Fruit fly (Drosophila melanogaster) whole organism, adult: ENCODE results near the gene Plc21C.
A peak's percentile ranks its signal among the peaks of the same experiment; 100 is the strongest.

Source experiments
- CG11617 ChIP-seq: fragments of 200-800 bp; sonication (Bioruptor generic); optimal IDR thresholded peaks from 2 replicates; lab custom pipeline; 2017; ENCODE audit warnings: mild to moderate bottlenecking, missing biosample characterization, missing genetic modification reagents, missing genetic modification characterization
- CG12768 ChIP-seq: fragments of 200-800 bp; sonication (Bioruptor generic); optimal IDR thresholded peaks from 2 replicates; lab custom pipeline; 2017; ENCODE audit warnings: missing biosample characterization, missing genetic modification characterization, mild to moderate bottlenecking, moderate library complexity, missing genetic modification reagents
- CG14711 ChIP-seq: fragments of 200-800 bp; sonication (Bioruptor generic); optimal IDR thresholded peaks from 2 replicates; lab custom pipeline; 2018; ENCODE audit warnings: missing biosample characterization, mild to moderate bottlenecking, missing genetic modification characterization, moderate library complexity
- CG1620 ChIP-seq: fragments of 200-800 bp; sonication (Bioruptor generic); optimal IDR thresholded peaks from 2 replicates; lab custom pipeline; 2016; ENCODE audit warnings: missing biosample characterization, missing genetic modification characterization
- CG33017 ChIP-seq: fragments of 200-800 bp; sonication (Bioruptor generic); optimal IDR thresholded peaks from 2 replicates; lab custom pipeline; 2018; ENCODE audit warnings: missing biosample characterization, mild to moderate bottlenecking, missing genetic modification characterization, moderate library complexity
- CG5204 ChIP-seq: fragments of 200-800 bp; sonication (Bioruptor generic); optimal IDR thresholded peaks from 2 replicates; lab custom pipeline; 2016; ENCODE audit warnings: missing biosample characterization, missing genetic modification characterization
- CG7045 ChIP-seq: fragments of 200-800 bp; sonication (Bioruptor generic); optimal IDR thresholded peaks from 2 replicates; lab custom pipeline; 2017; ENCODE audit warnings: missing biosample characterization, mild to moderate bottlenecking, missing genetic modification characterization
- CG7101 ChIP-seq: fragments of 200-800 bp; sonication (Bioruptor generic); optimal IDR thresholded peaks from 2 replicates; lab custom pipeline; 2018; ENCODE audit warnings: missing biosample characterization, mild to moderate bottlenecking, missing genetic modification characterization, moderate library complexity
- Clk ChIP-seq: fragments of 200-800 bp; sonication (Bioruptor generic); optimal IDR thresholded peaks from 2 replicates; lab custom pipeline; 2017; ENCODE audit warnings: missing biosample characterization, missing genetic modification characterization
- Crg-1 ChIP-seq: fragments of 200-800 bp; sonication (Bioruptor generic); optimal IDR thresholded peaks from 2 replicates; lab custom pipeline; 2016; ENCODE audit warnings: missing biosample characterization, missing genetic modification characterization
- Hr96 ChIP-seq: fragments of 200-800 bp; sonication (Bioruptor generic); optimal IDR thresholded peaks from 2 replicates; lab custom pipeline; 2016; ENCODE audit warnings: missing biosample characterization, missing genetic modification characterization
- Mnt ChIP-seq: fragments of 200-800 bp; sonication (Bioruptor generic); optimal IDR thresholded peaks from 2 replicates; lab custom pipeline; 2016; ENCODE audit warnings: missing biosample characterization, mild to moderate bottlenecking, missing genetic modification characterization
- bab1 ChIP-seq: fragments of 200-800 bp; sonication (Bioruptor generic); optimal IDR thresholded peaks from 3 replicates; lab custom pipeline; 2019; ENCODE audit warnings: missing biosample characterization, mild to moderate bottlenecking, missing genetic modification characterization, moderate library complexity
- cic ChIP-seq: fragments of 200-800 bp; sonication (Bioruptor generic); optimal IDR thresholded peaks from 2 replicates; lab custom pipeline; 2017; ENCODE audit warnings: missing biosample characterization, mild to moderate bottlenecking, missing genetic modification characterization, moderate library complexity
- cnc ChIP-seq, 2 experiments: fragments of >200 bp; optimal IDR thresholded peaks; 2 replicates each; lab custom pipeline; 2017
- kay ChIP-seq: fragments of 200-800 bp; sonication (Bioruptor generic); peaks from one replicate; lab custom pipeline; 2016; ENCODE audit warnings: missing biosample characterization, missing genetic modification characterization, borderline replicate concordance
- ovo ChIP-seq: fragments of 200-800 bp; sonication (Bioruptor generic); optimal IDR thresholded peaks from 2 replicates; lab custom pipeline; 2016; ENCODE audit warnings: missing biosample characterization, missing genetic modification characterization
- pad ChIP-seq: fragments of 200-800 bp; sonication (Bioruptor generic); optimal IDR thresholded peaks from 3 replicates; lab custom pipeline; 2017; ENCODE audit warnings: missing biosample characterization, missing genetic modification characterization, mild to moderate bottlenecking, moderate library complexity, missing genetic modification reagents
- tj ChIP-seq: fragments of 200-800 bp; sonication (Bioruptor generic); optimal IDR thresholded peaks from 3 replicates; lab custom pipeline; 2017; ENCODE audit warnings: missing biosample characterization, mild to moderate bottlenecking, missing genetic modification characterization, moderate library complexity
- toe ChIP-seq: fragments of 200-800 bp; sonication (Bioruptor generic); optimal IDR thresholded peaks from 2 replicates; lab custom pipeline; 2016; ENCODE audit warnings: missing biosample characterization, missing genetic modification characterization

Gene Plc21C

DNA sequence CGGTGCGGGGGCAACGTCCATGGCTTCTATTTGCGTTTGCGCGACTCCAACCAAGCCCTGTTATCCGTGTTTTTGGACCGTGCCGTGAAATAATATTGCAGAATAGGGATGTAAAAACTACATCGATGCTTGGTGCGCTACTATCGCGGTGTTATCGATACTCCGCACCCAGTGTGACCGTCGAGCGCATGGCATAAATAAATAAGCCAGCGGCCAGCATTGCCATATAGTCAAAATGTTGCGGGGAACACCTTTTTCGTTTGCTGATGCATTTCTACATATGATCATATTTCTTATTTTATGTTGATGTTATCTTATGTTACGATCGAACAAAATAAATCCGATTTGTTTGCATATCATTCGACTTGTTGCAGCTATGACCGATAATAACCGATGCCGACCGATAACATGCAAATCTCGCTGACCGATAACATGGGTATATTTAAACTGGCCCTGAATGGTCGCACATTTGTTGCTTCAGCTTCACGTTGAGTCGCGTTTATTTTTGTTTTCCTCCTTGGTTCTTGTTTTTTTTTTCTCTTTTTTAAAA is 28.5 kb upstream of the Plc21C start, which contains the start of gene smo:
Gene smo (plus strand): TSS at position 461 of the 550 bp plus-strand sequence.
- TF ChIP-seq cnc (optimal IDR thresholded peaks at IDR 0.05; lab: Kevin White, UChicago), result no peak
- TF ChIP-seq CG7101 (tag; lab: Kevin White, UChicago), result no peak
- no peak for TF ChIP-seq ovo (GFP tag; lab: Kevin White, UChicago)
- TF ChIP-seq CG7045 (GFP tag; lab: Kevin White, UChicago), result no peak
- peak; percentile 75 for TF ChIP-seq Mnt
- TF ChIP-seq kay (GFP tag; lab: Kevin White, UChicago), result no peak
- no peak for TF ChIP-seq CG33017 (tag; lab: Kevin White, UChicago)
- TF ChIP-seq toe (GFP tag; lab: Kevin White, UChicago), result no peak
- TF ChIP-seq tj (GFP tag; lab: Kevin White, UChicago), result peak; percentile 21
- TF ChIP-seq Hr96 (GFP tag; lab: Kevin White, UChicago), result no peak
- TF ChIP-seq pad (GFP tag; lab: Kevin White, UChicago), result no peak
- peak; percentile 25 for TF ChIP-seq CG1620
- TF ChIP-seq Clk (GFP tag; lab: Kevin White, UChicago), result no peak
- no peak for TF ChIP-seq CG12768 (GFP tag; lab: Kevin White, UChicago)
- no peak for TF ChIP-seq CG5204 (GFP tag; lab: Kevin White, UChicago)
- TF ChIP-seq CG14711 (tag; lab: Kevin White, UChicago), result peak; percentile 17
- no peak for TF ChIP-seq cic (GFP tag; lab: Kevin White, UChicago)
- TF ChIP-seq bab1, result peak; percentile 33
- TF ChIP-seq Crg-1 (GFP tag; lab: Kevin White, UChicago), result peak; percentile 1
- no peak for TF ChIP-seq CG11617 (GFP tag; lab: Kevin White, UChicago)

DNA sequence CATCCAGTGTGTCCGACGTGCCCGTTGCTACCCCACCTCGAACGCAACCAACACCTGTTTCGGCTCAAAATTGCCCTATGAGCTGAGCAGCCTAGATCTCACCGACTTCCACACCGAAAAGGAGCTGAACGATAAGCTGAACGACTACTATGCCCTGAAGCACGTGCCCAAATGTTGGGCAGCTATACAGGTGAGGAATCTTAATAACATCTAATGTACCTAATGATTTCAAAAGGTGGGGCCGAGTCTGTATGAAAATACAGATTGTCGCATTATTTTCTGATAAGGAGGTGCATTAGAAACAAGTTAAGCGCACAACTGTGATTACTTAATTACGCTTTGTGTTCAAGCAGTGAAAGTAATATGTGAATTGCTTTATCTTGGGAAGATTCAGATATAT is 27.6 kb upstream of the Plc21C start, which contains the start of gene CG17078:
Gene CG17078 (minus strand): TSS at position 101 of the 400 bp plus-strand sequence.
- TF ChIP-seq cic (GFP tag; lab: Kevin White, UChicago) (no peak), ovo (GFP tag; lab: Kevin White, UChicago) (no peak), CG11617 (GFP tag; lab: Kevin White, UChicago) (no peak), CG7045 (GFP tag; lab: Kevin White, UChicago) (no peak), bab1 (no peak), tj (GFP tag; lab: Kevin White, UChicago) (no peak), Hr96 (GFP tag; lab: Kevin White, UChicago) (no peak), kay (GFP tag; lab: Kevin White, UChicago) (no peak), CG33017 (tag; lab: Kevin White, UChicago) (no peak), Mnt (no peak), CG1620 (no peak), toe (GFP tag; lab: Kevin White, UChicago) (no peak), CG14711 (tag; lab: Kevin White, UChicago) (no peak), CG12768 (GFP tag; lab: Kevin White, UChicago) (no peak)

DNA sequence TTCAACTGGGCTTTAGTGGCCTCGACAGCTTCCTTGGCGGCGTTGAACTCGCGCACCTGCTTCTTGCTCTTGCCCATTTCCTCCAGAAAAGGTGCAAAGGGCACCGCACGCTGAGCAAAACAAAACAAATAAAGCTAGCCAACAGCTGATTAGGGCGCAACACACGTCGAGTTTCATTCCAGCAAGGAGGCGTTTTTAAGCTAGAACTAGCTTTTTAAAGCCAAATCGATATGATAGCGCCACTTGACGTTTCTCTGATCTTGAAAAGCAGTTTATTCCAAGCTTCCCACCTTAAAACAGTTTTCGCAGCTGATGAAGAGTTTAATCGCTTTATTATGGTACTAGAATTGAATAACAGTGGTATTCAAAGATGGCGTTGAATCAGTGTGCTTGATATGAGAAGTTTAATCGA is 22.7 kb upstream of the Plc21C start, which contains the start of gene CG11601:
Gene CG11601 (minus strand): TSS at position 199 of the 412 bp plus-strand sequence.
- TF ChIP-seq CG12768 (GFP tag; lab: Kevin White, UChicago) (peak; percentile 78), CG11617 (GFP tag; lab: Kevin White, UChicago) (peak; percentile 60), tj (GFP tag; lab: Kevin White, UChicago) (peak; percentile 36), Hr96 (GFP tag; lab: Kevin White, UChicago) (no peak), bab1 (peak; percentile 88), Mnt (peak; percentile 27), CG7101 (tag; lab: Kevin White, UChicago) (peak; percentile 36), toe (GFP tag; lab: Kevin White, UChicago) (no peak), CG7045 (GFP tag; lab: Kevin White, UChicago) (no peak), CG1620 (no peak), ovo (GFP tag; lab: Kevin White, UChicago) (peak; percentile 46), kay (GFP tag; lab: Kevin White, UChicago) (no peak), cic (GFP tag; lab: Kevin White, UChicago) (peak; percentile 25), CG33017 (tag; lab: Kevin White, UChicago) (peak; percentile 9), cnc (optimal IDR thresholded peaks at IDR 0.05; lab: Kevin White, UChicago) (no peak), Clk (GFP tag; lab: Kevin White, UChicago) (no peak), pad (GFP tag; lab: Kevin White, UChicago) (peak; percentile 19), CG14711 (tag; lab: Kevin White, UChicago) (no peak), Crg-1 (GFP tag; lab: Kevin White, UChicago) (peak; percentile 50), CG5204 (GFP tag; lab: Kevin White, UChicago) (no peak)

DNA sequence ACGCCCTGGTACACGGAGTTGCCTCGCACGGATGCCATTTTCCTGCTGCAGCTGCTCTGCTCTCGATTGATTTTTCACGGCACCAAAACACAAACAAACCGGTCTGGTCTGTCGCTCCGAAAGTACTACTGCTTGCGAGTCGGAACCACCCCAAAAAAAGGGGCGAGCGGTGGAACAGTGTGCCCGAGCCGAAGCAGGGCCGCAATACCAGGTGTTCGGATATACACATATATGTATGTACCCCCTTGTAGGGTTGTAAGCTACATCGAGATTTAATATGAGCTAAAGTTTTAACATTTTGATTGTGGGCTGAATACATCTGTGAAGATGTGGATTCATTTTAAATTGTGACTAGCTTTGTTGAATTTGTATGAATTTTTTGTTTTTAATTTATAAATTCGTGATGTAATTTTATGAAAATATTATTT is 20.1 kb upstream of the Plc21C start:
- no peak for TF ChIP-seq toe (GFP tag; lab: Kevin White, UChicago)
- no peak for TF ChIP-seq CG5204 (GFP tag; lab: Kevin White, UChicago)
- peak; percentile 57 for TF ChIP-seq CG7101 (tag; lab: Kevin White, UChicago)
- TF ChIP-seq Clk (GFP tag; lab: Kevin White, UChicago), result no peak
- no peak for TF ChIP-seq tj (GFP tag; lab: Kevin White, UChicago)
- no peak for TF ChIP-seq ovo (GFP tag; lab: Kevin White, UChicago)
- TF ChIP-seq CG11617 (GFP tag; lab: Kevin White, UChicago), result no peak
- TF ChIP-seq CG7045 (GFP tag; lab: Kevin White, UChicago), result peak; percentile 23
- peak; percentile 51 for TF ChIP-seq CG12768 (GFP tag; lab: Kevin White, UChicago)
- TF ChIP-seq cic (GFP tag; lab: Kevin White, UChicago), result no peak
- peak; percentile 62 for TF ChIP-seq CG33017 (tag; lab: Kevin White, UChicago)
- TF ChIP-seq Crg-1 (GFP tag; lab: Kevin White, UChicago), result no peak
- TF ChIP-seq Hr96 (GFP tag; lab: Kevin White, UChicago), result no peak
- no peak for TF ChIP-seq kay (GFP tag; lab: Kevin White, UChicago)
- no peak for TF ChIP-seq Mnt
- no peak for TF ChIP-seq CG1620
- TF ChIP-seq cnc (optimal IDR thresholded peaks at IDR 0.05; lab: Kevin White, UChicago), result no peak
- peak; percentile 49 for TF ChIP-seq pad (GFP tag; lab: Kevin White, UChicago)
- peak; percentile 39 for TF ChIP-seq bab1
- peak; percentile 90 for TF ChIP-seq CG14711 (tag; lab: Kevin White, UChicago)
